Worm (Caenorhabditis elegans): Measurements from ENCODE around the gene sec-20.

DNA sequence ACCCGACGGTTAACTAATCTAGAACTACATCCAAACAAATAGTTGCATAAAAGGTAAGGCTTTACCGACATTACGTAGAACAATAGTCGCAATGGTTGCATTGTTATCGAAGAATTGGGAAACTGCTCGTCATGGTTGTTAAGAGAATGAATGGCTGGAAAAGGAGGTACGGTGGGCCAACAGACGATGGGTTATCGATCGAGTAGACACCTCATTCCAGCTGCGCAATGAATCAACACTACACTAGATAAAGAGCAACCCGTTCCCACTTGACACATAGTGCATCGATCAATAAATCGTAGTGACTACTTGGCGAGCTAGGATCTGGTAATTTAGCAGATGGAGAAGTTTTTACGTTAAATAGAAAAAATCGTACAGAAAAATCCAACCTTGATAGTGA lies 46.8 kb upstream of the sec-20 start, which contains the start of the genes T17A3.12 and fbxb-83:
- no peak for TF ChIP-seq blmp-1 (tag; optimal IDR thresholded peaks at IDR 0.05)
- no peak for TF ChIP-seq nhr-76 (tag; optimal IDR thresholded peaks at IDR 0.05)
- no peak for TF ChIP-seq elt-3 (tag; optimal IDR thresholded peaks at IDR 0.05)
